Worm (Caenorhabditis elegans): Measurements from ENCODE around the gene F47B10.4.

ce11 chrX:10844602-10845354 is 46.3 kb upstream of the F47B10.4 start, which contains the start of gene C05A9.2:
- TF ChIP-seq F16B12.6 (tag; optimal IDR thresholded peaks at IDR 0.05) (no peak), sptf-1 (tag; optimal IDR thresholded peaks at IDR 0.05) (no peak), egl-27 (tag; optimal IDR thresholded peaks at IDR 0.05) (no peak), snpc-4 (tag; optimal IDR thresholded peaks at IDR 0.05) (no peak), nhr-47 (tag; optimal IDR thresholded peaks at IDR 0.05) (no peak), fkh-10 (GFP tag; optimal IDR thresholded peaks at IDR 0.05) (no peak), nhr-77 (tag; optimal IDR thresholded peaks at IDR 0.05) (no peak), nhr-71 (tag; optimal IDR thresholded peaks at IDR 0.05) (no peak), mef-2 (tag; optimal IDR thresholded peaks at IDR 0.05) (no peak), ceh-82 (tag; optimal IDR thresholded peaks at IDR 0.05) (no peak), nhr-237 (tag; optimal IDR thresholded peaks at IDR 0.05) (no peak), pqm-1 (tag; optimal IDR thresholded peaks at IDR 0.05) (no peak), C16A3.4 (tag; optimal IDR thresholded peaks at IDR 0.05) (no peak), unc-86 (tag; optimal IDR thresholded peaks at IDR 0.05) (no peak)

Data from whole organism, L1 larva.